Fruit fly (Drosophila melanogaster): ENCODE data around the gene CG6138.

Gene CG6138

dm6 chr2L:10552807-10553206 is 14.2 kb upstream of the CG6138 start:
- TF ChIP-seq tj (GFP tag; optimal IDR thresholded peaks at IDR 0.05) (no peak), Clk (GFP tag; optimal IDR thresholded peaks at IDR 0.05) (no peak), kay (GFP tag; ENCODE audit: borderline replicate concordance) (peak; percentile 12), CG14711 (tag; optimal IDR thresholded peaks at IDR 0.05) (no peak), CG7045 (GFP tag; optimal IDR thresholded peaks at IDR 0.05) (no peak), Hr96 (GFP tag; optimal IDR thresholded peaks at IDR 0.05) (no peak), CG1620 (GFP tag; optimal IDR thresholded peaks at IDR 0.05) (no peak), bab1 (GFP tag; optimal IDR thresholded peaks at IDR 0.05) (no peak), ovo (GFP tag; optimal IDR thresholded peaks at IDR 0.05) (no peak), CG11617 (GFP tag; optimal IDR thresholded peaks at IDR 0.05) (no peak), toe (GFP tag; optimal IDR thresholded peaks at IDR 0.05) (no peak), cic (GFP tag; optimal IDR thresholded peaks at IDR 0.05) (peak; percentile 75), cnc (optimal IDR thresholded peaks at IDR 0.05) (no peak), Mnt (GFP tag; optimal IDR thresholded peaks at IDR 0.05) (no peak), pad (GFP tag; optimal IDR thresholded peaks at IDR 0.05) (no peak), Crg-1 (GFP tag; optimal IDR thresholded peaks at IDR 0.05) (peak; percentile 36), CG33017 (tag; optimal IDR thresholded peaks at IDR 0.05) (no peak), CG7101 (tag; optimal IDR thresholded peaks at IDR 0.05) (peak; percentile 53), CG5204 (GFP tag; optimal IDR thresholded peaks at IDR 0.05) (no peak), CG12768 (GFP tag; optimal IDR thresholded peaks at IDR 0.05) (no peak)

- no peak for TF ChIP-seq toe (GFP tag; optimal IDR thresholded peaks at IDR 0.05)
- TF ChIP-seq Mnt (GFP tag; optimal IDR thresholded peaks at IDR 0.05), result no peak
- TF ChIP-seq Hr96 (GFP tag; optimal IDR thresholded peaks at IDR 0.05), result no peak
- no peak for TF ChIP-seq CG33017 (tag; optimal IDR thresholded peaks at IDR 0.05)
- TF ChIP-seq CG11617 (GFP tag; optimal IDR thresholded peaks at IDR 0.05), result no peak
- no peak for TF ChIP-seq CG7045 (GFP tag; optimal IDR thresholded peaks at IDR 0.05)
- TF ChIP-seq bab1 (GFP tag; optimal IDR thresholded peaks at IDR 0.05), result no peak
- no peak for TF ChIP-seq pad (GFP tag; optimal IDR thresholded peaks at IDR 0.05)
- no peak for TF ChIP-seq cnc (optimal IDR thresholded peaks at IDR 0.05)
- no peak for TF ChIP-seq CG5204 (GFP tag; optimal IDR thresholded peaks at IDR 0.05)
- TF ChIP-seq CG14711 (tag; optimal IDR thresholded peaks at IDR 0.05), result no peak
- TF ChIP-seq Crg-1 (GFP tag; optimal IDR thresholded peaks at IDR 0.05), result no peak
These were observed 13.4 kb upstream of the CG6138 start for dm6 chr2L:10553692-10554091.

DNA sequence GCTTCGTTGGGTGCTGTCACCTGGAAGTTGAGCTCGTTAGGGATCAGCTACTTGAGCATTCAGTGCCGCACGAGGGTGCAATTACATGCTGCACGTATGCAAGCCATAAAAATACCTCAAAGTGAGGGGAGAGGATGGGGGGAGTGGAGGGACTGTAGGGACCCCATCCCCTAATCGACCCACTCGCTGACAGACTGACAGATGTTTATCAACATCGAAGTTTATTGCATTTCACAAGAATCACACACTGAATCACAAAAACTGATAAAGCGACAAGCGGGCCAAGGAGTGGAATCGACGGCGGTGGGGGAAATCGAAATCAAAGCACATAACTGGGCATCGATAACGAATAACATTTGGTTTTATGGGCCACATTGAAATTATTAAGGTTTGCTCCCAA is 12.4 kb upstream of the CG6138 start:
- TF ChIP-seq cnc (optimal IDR thresholded peaks at IDR 0.05), result no peak
- no peak for TF ChIP-seq CG14711 (tag; optimal IDR thresholded peaks at IDR 0.05)
- no peak for TF ChIP-seq Clk (GFP tag; optimal IDR thresholded peaks at IDR 0.05)
- TF ChIP-seq CG7101 (tag; optimal IDR thresholded peaks at IDR 0.05), result no peak
- no peak for TF ChIP-seq CG7045 (GFP tag; optimal IDR thresholded peaks at IDR 0.05)
- no peak for TF ChIP-seq tj (GFP tag; optimal IDR thresholded peaks at IDR 0.05)
- TF ChIP-seq CG1620 (GFP tag; optimal IDR thresholded peaks at IDR 0.05), result no peak
- no peak for TF ChIP-seq Hr96 (GFP tag; optimal IDR thresholded peaks at IDR 0.05)
- no peak for TF ChIP-seq CG33017 (tag; optimal IDR thresholded peaks at IDR 0.05)
- TF ChIP-seq ovo (GFP tag; optimal IDR thresholded peaks at IDR 0.05), result no peak
- no peak for TF ChIP-seq pad (GFP tag; optimal IDR thresholded peaks at IDR 0.05)
- no peak for TF ChIP-seq kay (GFP tag; ENCODE audit: borderline replicate concordance)
- TF ChIP-seq Mnt (GFP tag; optimal IDR thresholded peaks at IDR 0.05), result no peak
- TF ChIP-seq CG12768 (GFP tag; optimal IDR thresholded peaks at IDR 0.05), result no peak
- no peak for TF ChIP-seq bab1 (GFP tag; optimal IDR thresholded peaks at IDR 0.05)
- TF ChIP-seq CG5204 (GFP tag; optimal IDR thresholded peaks at IDR 0.05), result no peak
- no peak for TF ChIP-seq Crg-1 (GFP tag; optimal IDR thresholded peaks at IDR 0.05)
- TF ChIP-seq CG11617 (GFP tag; optimal IDR thresholded peaks at IDR 0.05), result no peak
- no peak for TF ChIP-seq cic (GFP tag; optimal IDR thresholded peaks at IDR 0.05)
- TF ChIP-seq toe (GFP tag; optimal IDR thresholded peaks at IDR 0.05), result no peak

DNA sequence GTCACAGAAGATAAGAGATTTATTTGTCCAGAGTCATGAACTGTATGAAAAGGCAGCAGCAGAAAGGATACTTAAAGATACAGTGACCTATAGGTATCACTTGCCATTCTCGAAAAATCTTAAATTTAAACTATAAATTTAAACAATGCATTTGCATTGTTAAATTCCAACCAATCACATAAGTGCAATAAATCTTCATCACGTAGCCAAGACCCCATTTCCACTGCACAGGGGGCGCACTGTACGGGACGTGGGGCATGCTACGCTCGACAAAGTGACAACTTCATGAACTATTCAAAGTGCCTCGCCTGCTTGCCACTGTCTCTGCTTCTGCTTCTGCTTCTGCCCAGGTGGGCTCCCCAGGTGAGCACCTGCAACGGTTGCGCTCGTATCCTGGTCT is 11.8 kb upstream of the CG6138 start:
- TF ChIP-seq Crg-1 (GFP tag; optimal IDR thresholded peaks at IDR 0.05) (no peak), Hr96 (GFP tag; optimal IDR thresholded peaks at IDR 0.05) (no peak), bab1 (GFP tag; optimal IDR thresholded peaks at IDR 0.05) (no peak), cnc (optimal IDR thresholded peaks at IDR 0.05) (no peak), CG1620 (GFP tag; optimal IDR thresholded peaks at IDR 0.05) (no peak), kay (GFP tag; ENCODE audit: borderline replicate concordance) (no peak), cic (GFP tag; optimal IDR thresholded peaks at IDR 0.05) (no peak), CG33017 (tag; optimal IDR thresholded peaks at IDR 0.05) (no peak), pad (GFP tag; optimal IDR thresholded peaks at IDR 0.05) (no peak)

DNA sequence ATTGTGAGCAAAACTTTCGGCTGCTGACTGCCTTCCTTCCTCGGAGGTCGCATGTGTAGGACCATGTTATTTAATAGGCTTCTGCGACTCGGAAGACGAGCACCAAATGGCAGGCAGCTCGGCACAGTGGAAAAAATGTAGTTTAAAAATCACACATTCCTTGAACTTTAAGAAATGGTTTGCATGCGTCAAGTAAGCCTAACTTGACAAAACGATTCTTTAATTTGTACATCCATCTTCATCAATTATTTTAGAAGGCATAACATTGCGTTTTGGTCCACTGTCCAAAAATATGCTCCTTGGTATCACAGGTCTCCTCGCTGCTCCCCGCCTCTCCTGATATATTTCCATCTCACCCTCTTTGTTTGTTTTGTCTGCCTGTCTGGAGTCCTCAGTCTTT is 1.4 kb upstream of the CG6138 start:
- TF ChIP-seq CG11617 (GFP tag; optimal IDR thresholded peaks at IDR 0.05) (no peak), toe (GFP tag; optimal IDR thresholded peaks at IDR 0.05) (no peak), kay (GFP tag; ENCODE audit: borderline replicate concordance) (no peak), CG1620 (GFP tag; optimal IDR thresholded peaks at IDR 0.05) (no peak), ovo (GFP tag; optimal IDR thresholded peaks at IDR 0.05) (no peak), Mnt (GFP tag; optimal IDR thresholded peaks at IDR 0.05) (no peak), Clk (GFP tag; optimal IDR thresholded peaks at IDR 0.05) (no peak), cic (GFP tag; optimal IDR thresholded peaks at IDR 0.05) (no peak), CG14711 (tag; optimal IDR thresholded peaks at IDR 0.05) (no peak), tj (GFP tag; optimal IDR thresholded peaks at IDR 0.05) (no peak), pad (GFP tag; optimal IDR thresholded peaks at IDR 0.05) (no peak), bab1 (GFP tag; optimal IDR thresholded peaks at IDR 0.05) (no peak), Crg-1 (GFP tag; optimal IDR thresholded peaks at IDR 0.05) (no peak), cnc (optimal IDR thresholded peaks at IDR 0.05) (no peak), CG7101 (tag; optimal IDR thresholded peaks at IDR 0.05) (no peak), CG12768 (GFP tag; optimal IDR thresholded peaks at IDR 0.05) (no peak), CG33017 (tag; optimal IDR thresholded peaks at IDR 0.05) (no peak)

DNA sequence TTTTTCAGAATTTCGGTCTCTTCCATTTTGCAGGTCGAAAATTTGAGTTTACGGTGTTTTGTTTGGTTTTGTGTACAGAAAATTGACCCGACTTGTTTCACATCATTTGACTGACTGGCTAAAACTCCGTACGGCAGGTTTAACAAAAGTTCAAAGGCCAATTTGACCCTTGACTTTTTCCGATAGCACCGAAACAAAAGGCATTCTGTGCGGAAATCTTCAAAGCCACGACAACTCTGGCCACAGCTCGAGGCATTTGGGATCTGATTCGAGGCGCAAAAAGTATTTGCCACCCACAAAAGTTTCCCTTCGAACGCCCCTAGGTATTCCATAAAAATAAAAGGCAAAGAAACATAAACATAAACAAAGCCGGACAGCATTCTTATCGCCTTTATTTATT is 10.6 kb downstream of the CG6138 start, which contains the start of gene w-cup:
w-cup (minus strand) TSS at position 101 of the 400 bp plus-strand sequence.
- TF ChIP-seq pad (GFP tag; optimal IDR thresholded peaks at IDR 0.05), result no peak

All from whole organism, adult.